Fruit fly (Drosophila melanogaster) whole organism, embryonic: ENCODE measurements around the gene ND-23.

Experiments
- Asciz ChIP-seq: fragments of 200-800 bp; sonication (Bioruptor generic); optimal IDR thresholded peaks from 2 replicates; lab custom pipeline; 2017; ENCODE audit warnings: missing biosample characterization, mild to moderate bottlenecking, missing genetic modification characterization, missing genetic modification reagents
- Atf3 ChIP-seq: fragments of 200-800 bp; sonication (Bioruptor generic); optimal IDR thresholded peaks from 3 replicates; lab custom pipeline; 2016; ENCODE audit warnings: missing biosample characterization, missing genetic modification characterization
- Bdp1 ChIP-seq: fragments of 200-800 bp; sonication (Bioruptor generic); optimal IDR thresholded peaks from 3 replicates; lab custom pipeline; 2016; ENCODE audit warnings: missing biosample characterization, missing genetic modification characterization
- Bgb ChIP-seq: fragments of 200-800 bp; sonication (Bioruptor generic); IDR thresholded peaks from 2 replicates; pipeline ENCODE4 v1.3.6; 2022; ENCODE audit warnings: missing biosample characterization, missing genetic modification characterization; ENCODE audit not compliant: partially characterized antibody
- CG10462 ChIP-seq: fragments of 200-800 bp; sonication (Bioruptor generic); optimal IDR thresholded peaks from 2 replicates; lab custom pipeline; 2016; ENCODE audit warnings: missing biosample characterization, missing genetic modification characterization
- CG10654 ChIP-seq: fragments of 200-800 bp; sonication (Bioruptor generic); optimal IDR thresholded peaks from 2 replicates; lab custom pipeline; 2016; ENCODE audit warnings: missing biosample characterization, missing genetic modification characterization
- CG11504 ChIP-seq: fragments of 200-800 bp; sonication (Bioruptor generic); optimal IDR thresholded peaks from 3 replicates; lab custom pipeline; 2019; ENCODE audit warnings: missing biosample characterization, mild to moderate bottlenecking, missing genetic modification characterization, moderate library complexity
- CG12659 ChIP-seq: fragments of 200-800 bp; sonication (Bioruptor generic); optimal IDR thresholded peaks from 3 replicates; lab custom pipeline; 2017; ENCODE audit warnings: mild to moderate bottlenecking, missing biosample characterization, missing genetic modification reagents, missing genetic modification characterization
- CG14710 ChIP-seq: fragments of 200-800 bp; sonication (Bioruptor generic); optimal IDR thresholded peaks from 3 replicates; lab custom pipeline; 2019; ENCODE audit warnings: missing biosample characterization, mild to moderate bottlenecking, missing genetic modification characterization, moderate library complexity
- CG16813 ChIP-seq: fragments of 200-800 bp; sonication (Bioruptor generic); IDR thresholded peaks from 3 replicates; pipeline ENCODE4 v1.3.6; 2022; ENCODE audit warnings: missing biosample characterization, missing genetic modification characterization; ENCODE audit not compliant: partially characterized antibody
- CG17359 ChIP-seq: fragments of 200-800 bp; sonication (Bioruptor generic); optimal IDR thresholded peaks from 3 replicates; lab custom pipeline; 2018; ENCODE audit warnings: missing biosample characterization, mild to moderate bottlenecking, missing genetic modification characterization, moderate library complexity
- CG2129 ChIP-seq: fragments of 200-800 bp; sonication (Bioruptor generic); IDR thresholded peaks from 2 replicates; pipeline ENCODE4 v1.3.6; 2022; ENCODE audit warnings: missing biosample characterization, missing genetic modification characterization; ENCODE audit not compliant: partially characterized antibody
- CG2202 ChIP-seq: fragments of 200-800 bp; sonication (Bioruptor generic); optimal IDR thresholded peaks from 2 replicates; lab custom pipeline; 2018; ENCODE audit warnings: missing biosample characterization, mild to moderate bottlenecking, missing genetic modification characterization
- CG32532 ChIP-seq: fragments of 200-800 bp; sonication (Bioruptor generic); IDR thresholded peaks from 2 replicates; pipeline ENCODE4 v1.3.6; 2022; ENCODE audit warnings: missing biosample characterization, missing genetic modification characterization
- CG33557 ChIP-seq: fragments of 200-800 bp; sonication (Bioruptor generic); optimal IDR thresholded peaks from 2 replicates; lab custom pipeline; 2019; ENCODE audit warnings: missing biosample characterization, mild to moderate bottlenecking, missing genetic modification characterization, moderate library complexity
- CG4328 ChIP-seq: fragments of 200-800 bp; sonication (Bioruptor generic); optimal IDR thresholded peaks from 3 replicates; lab custom pipeline; 2017; ENCODE audit warnings: missing biosample characterization, missing genetic modification reagents, missing genetic modification characterization
- CG7745 ChIP-seq: fragments of 200-800 bp; sonication (Bioruptor generic); optimal IDR thresholded peaks from 2 replicates; lab custom pipeline; 2018; ENCODE audit warnings: missing biosample characterization, mild to moderate bottlenecking, missing genetic modification characterization, moderate library complexity
- CG7839 ChIP-seq: fragments of 200-800 bp; sonication (Bioruptor generic); optimal IDR thresholded peaks from 3 replicates; lab custom pipeline; 2018; ENCODE audit warnings: missing biosample characterization, mild to moderate bottlenecking, missing genetic modification characterization, moderate library complexity
- CG8944 ChIP-seq: fragments of 200-800 bp; sonication (Bioruptor generic); optimal IDR thresholded peaks from 3 replicates; lab custom pipeline; 2016; ENCODE audit warnings: missing biosample characterization, missing genetic modification characterization
- Dip3 ChIP-seq: fragments of 200-800 bp; sonication (Bioruptor generic); optimal IDR thresholded peaks from 3 replicates; lab custom pipeline; 2016; ENCODE audit warnings: missing biosample characterization, missing genetic modification characterization
- Dll ChIP-seq: fragments of 200-800 bp; sonication (Bioruptor generic); IDR thresholded peaks from 4 replicates; pipeline ENCODE4 v1.3.6; 2022; ENCODE audit warnings: missing biosample characterization, missing genetic modification characterization; ENCODE audit not compliant: partially characterized antibody
- E2f1 ChIP-seq: fragments of 200-800 bp; sonication (Bioruptor generic); IDR thresholded peaks from 2 replicates; pipeline ENCODE4 v1.3.6; 2022; ENCODE audit warnings: missing biosample characterization, missing genetic modification characterization
- Elba2 ChIP-seq: fragments of 200-800 bp; sonication (Bioruptor generic); optimal IDR thresholded peaks from 3 replicates; lab custom pipeline; 2016; ENCODE audit warnings: missing biosample characterization, missing genetic modification characterization
- Fer1 ChIP-seq: fragments of 200-800 bp; sonication (Bioruptor generic); optimal IDR thresholded peaks from 2 replicates; lab custom pipeline; 2017; ENCODE audit warnings: missing biosample characterization, mild to moderate bottlenecking, missing genetic modification characterization
- Hmr ChIP-seq: fragments of 200-800 bp; sonication (Bioruptor generic); optimal IDR thresholded peaks from 3 replicates; lab custom pipeline; 2017; ENCODE audit warnings: mild to moderate bottlenecking, missing biosample characterization, missing genetic modification reagents, missing genetic modification characterization
- Lim3 ChIP-seq: fragments of 200-800 bp; sonication (Bioruptor generic); IDR thresholded peaks from 2 replicates; pipeline ENCODE4 v1.3.6; 2022; ENCODE audit warnings: missing biosample characterization, missing genetic modification characterization
- Nf-YC ChIP-seq: fragments of 200-800 bp; optimal IDR thresholded peaks from 3 replicates; lab custom pipeline; 2019; ENCODE audit warnings: missing biosample characterization, mild to moderate bottlenecking, missing genetic modification characterization, moderate library complexity
- Pdp1 ChIP-seq, 2 experiments: fragments of 200-800 bp; sonication (Bioruptor generic); optimal IDR thresholded peaks; 3 replicates each; lab custom pipeline; 2016; ENCODE audit warnings: missing biosample characterization in 2 of 2, missing genetic modification characterization in 2 of 2, mild to moderate bottlenecking in 1 of 2, moderate library complexity in 1 of 2
- Sry-β ChIP-seq: fragments of 200-800 bp; sonication (Bioruptor generic); optimal IDR thresholded peaks from 2 replicates; lab custom pipeline; 2018; ENCODE audit warnings: missing biosample characterization, mild to moderate bottlenecking, missing genetic modification characterization, moderate library complexity
- bbx ChIP-seq: fragments of 200-800 bp; sonication (Bioruptor generic); IDR thresholded peaks from 2 replicates; pipeline ENCODE4 v1.3.6; 2022; ENCODE audit warnings: missing biosample characterization, missing genetic modification characterization; ENCODE audit not compliant: partially characterized antibody
- cad ChIP-seq: fragments of >200 bp; optimal IDR thresholded peaks from 2 replicates; lab custom pipeline; 2017; ENCODE audit warnings: missing biosample characterization, missing genetic modification characterization
- croc ChIP-seq: fragments of 200-800 bp; sonication (Bioruptor generic); conservative IDR thresholded peaks from 3 replicates; pipeline ENCODE4 v1.3.6; 2022; ENCODE audit warnings: missing biosample characterization, missing genetic modification characterization
- disco-r ChIP-seq: fragments of 200-800 bp; sonication (Bioruptor generic); optimal IDR thresholded peaks from 2 replicates; lab custom pipeline; 2016; ENCODE audit warnings: missing biosample characterization, missing genetic modification characterization
- eve ChIP-seq, 2 experiments: fragments of >200 bp; optimal IDR thresholded peaks; 2 replicates each; lab custom pipeline; 2017; ENCODE audit warnings: missing biosample characterization in 2 of 2, missing genetic modification characterization in 2 of 2
- fd3F ChIP-seq: fragments of 200-800 bp; sonication (Bioruptor generic); optimal IDR thresholded peaks from 2 replicates; lab custom pipeline; 2018; ENCODE audit warnings: missing biosample characterization, mild to moderate bottlenecking, missing genetic modification characterization, moderate library complexity
- fd96Cb ChIP-seq: fragments of 200-800 bp; sonication (Bioruptor generic); optimal IDR thresholded peaks from 2 replicates; lab custom pipeline; 2018; ENCODE audit warnings: missing biosample characterization, mild to moderate bottlenecking, missing genetic modification characterization, moderate library complexity
- gcm ChIP-seq: fragments of 200-800 bp; sonication (Bioruptor generic); optimal IDR thresholded peaks from 2 replicates; lab custom pipeline; 2019; ENCODE audit warnings: missing biosample characterization, mild to moderate bottlenecking, missing genetic modification characterization, moderate library complexity
- gem ChIP-seq: fragments of 200-800 bp; sonication (Bioruptor generic); optimal IDR thresholded peaks from 2 replicates; lab custom pipeline; 2019; ENCODE audit warnings: missing biosample characterization, mild to moderate bottlenecking, missing genetic modification characterization, moderate library complexity
- hbn ChIP-seq: fragments of 200-800 bp; sonication (Bioruptor generic); IDR thresholded peaks from 2 replicates; pipeline ENCODE4 v1.3.6; 2022; ENCODE audit warnings: missing biosample characterization, missing genetic modification characterization; ENCODE audit not compliant: partially characterized antibody
- ranshi ChIP-seq: fragments of 200-800 bp; sonication (Bioruptor generic); IDR thresholded peaks from 2 replicates; pipeline ENCODE4 v1.3.6; 2022; ENCODE audit warnings: missing biosample characterization, missing genetic modification characterization
- schlank ChIP-seq: fragments of 200-800 bp; sonication (Bioruptor generic); optimal IDR thresholded peaks from 2 replicates; lab custom pipeline; 2018; ENCODE audit warnings: missing biosample characterization, mild to moderate bottlenecking, missing genetic modification characterization
- sd ChIP-seq: fragments of 200-800 bp; sonication (Bioruptor generic); optimal IDR thresholded peaks from 3 replicates; lab custom pipeline; 2018; ENCODE audit warnings: missing biosample characterization, mild to moderate bottlenecking, missing genetic modification characterization, moderate library complexity
- sna ChIP-seq: fragments of 200-800 bp; sonication (Bioruptor generic); IDR thresholded peaks from 2 replicates; pipeline ENCODE4 v1.3.6; 2022; ENCODE audit warnings: missing biosample characterization, missing genetic modification characterization; ENCODE audit not compliant: partially characterized antibody
- sob ChIP-seq: fragments of 200-800 bp; sonication (Bioruptor generic); IDR thresholded peaks from 2 replicates; pipeline ENCODE4 v1.3.6; 2022; ENCODE audit warnings: missing biosample characterization, missing genetic modification characterization
- sug ChIP-seq: fragments of 200-800 bp; optimal IDR thresholded peaks from 2 replicates; lab custom pipeline; 2019; ENCODE audit warnings: missing biosample characterization, mild to moderate bottlenecking, missing genetic modification characterization, moderate library complexity
- tin ChIP-seq: fragments of 200-800 bp; sonication (Bioruptor generic); optimal IDR thresholded peaks from 3 replicates; lab custom pipeline; 2016; ENCODE audit warnings: missing biosample characterization, missing genetic modification characterization
- wdn ChIP-seq: fragments of 200-800 bp; sonication (Bioruptor generic); IDR thresholded peaks from 2 replicates; pipeline ENCODE4 v1.3.6; 2022; ENCODE audit warnings: missing biosample characterization, missing genetic modification characterization

The ND-23 gene

dm6 chr3R:15803502-15804461 is 33.1 kb downstream of the ND-23 start, which contains the start of gene alpha-Man-IIb (continued):
- TF ChIP-seq bbx (GFP tag; lab: Robert Waterston, UW): peak; percentile 74
- no peak for TF ChIP-seq Sry-β (GFP tag; lab: Kevin White, UChicago)
- TF ChIP-seq CG16813 (GFP tag; lab: Robert Waterston, UW): peak; percentile 69; the same call in 2 of the 3 replicates
- no peak for TF ChIP-seq CG7745 (tag; lab: Kevin White, UChicago)
- TF ChIP-seq CG2202 (tag; lab: Kevin White, UChicago): no peak
- TF ChIP-seq Dll (GFP tag; lab: Robert Waterston, UW): peak; percentile 92
- peak; percentile 84 for TF ChIP-seq hbn (GFP tag; lab: Robert Waterston, UW)
- no peak for TF ChIP-seq croc
- TF ChIP-seq ranshi (GFP tag; lab: Robert Waterston, UW): no peak
- TF ChIP-seq CG7839 (tag; lab: Kevin White, UChicago): no peak
- TF ChIP-seq E2f1 (GFP tag; lab: Robert Waterston, UW): no peak
- TF ChIP-seq sug (tag; lab: Kevin White, UChicago): peak; percentile 25
- no peak for TF ChIP-seq schlank (tag; lab: Kevin White, UChicago)
- peak; percentile 23 for TF ChIP-seq Asciz (GFP tag; lab: Kevin White, UChicago)
- TF ChIP-seq Dip3 (GFP tag; lab: Kevin White, UChicago): no peak
- TF ChIP-seq CG10462: no peak
- peak; percentile 4 for TF ChIP-seq Fer1 (GFP tag; lab: Kevin White, UChicago)
- TF ChIP-seq CG12659: peak; percentile 77
- TF ChIP-seq sob: peak; percentile 47
- peak; percentile 22 for TF ChIP-seq Pdp1 (GFP tag; optimal IDR thresholded peaks at IDR 0.05; lab: Kevin White, UChicago)
- TF ChIP-seq CG11504: no peak
- peak; percentile 45; the same call in 1 of the 2 replicates for TF ChIP-seq CG32532 (GFP tag; lab: Robert Waterston, UW)
- peak; percentile 58; the same call in 1 of the 2 replicates for TF ChIP-seq CG2129 (GFP tag; lab: Robert Waterston, UW)
- no peak for TF ChIP-seq CG10654 (GFP tag; lab: Kevin White, UChicago)
- TF ChIP-seq fd3F (GFP tag; lab: Kevin White, UChicago): no peak
- peak; percentile 48 for TF ChIP-seq CG14710 (tag; lab: Kevin White, UChicago)
- peak; percentile 79 for TF ChIP-seq Bgb (GFP tag; lab: Robert Waterston, UW)
- no peak for TF ChIP-seq CG4328 (GFP tag; lab: Kevin White, UChicago)
- TF ChIP-seq gcm (GFP tag; lab: Kevin White, UChicago): no peak
- no peak for TF ChIP-seq disco-r (GFP tag; lab: Kevin White, UChicago)
- no peak for TF ChIP-seq wdn (GFP tag; lab: Robert Waterston, UW)
- TF ChIP-seq sna (GFP tag; lab: Robert Waterston, UW): peak; percentile 89
- TF ChIP-seq gem (tag; lab: Kevin White, UChicago): no peak
- no peak for TF ChIP-seq sd
- no peak for TF ChIP-seq Elba2 (GFP tag; lab: Kevin White, UChicago)
- TF ChIP-seq eve (GFP tag; optimal IDR thresholded peaks at IDR 0.05; lab: Kevin White, UChicago): no peak
- no peak for TF ChIP-seq CG8944 (GFP tag; lab: Kevin White, UChicago)
- no peak for TF ChIP-seq Bdp1 (GFP tag; lab: Kevin White, UChicago)
- no peak for TF ChIP-seq fd96Cb
- peak; percentile 35 for TF ChIP-seq Nf-YC
- peak; percentile 23 for TF ChIP-seq CG17359
- TF ChIP-seq Lim3: no peak
- no peak for TF ChIP-seq Atf3 (GFP tag; lab: Kevin White, UChicago)
- TF ChIP-seq Hmr: peak; percentile 52
- peak; percentile 12 for TF ChIP-seq CG33557 (GFP tag; lab: Kevin White, UChicago)
- TF ChIP-seq cad (GFP tag; lab: Kevin White, UChicago): no peak
- TF ChIP-seq tin (GFP tag; lab: Kevin White, UChicago): peak; percentile 15
